Worm (Caenorhabditis elegans): ENCODE results near the gene F22B3.10.

- TF ChIP-seq F13C5.2 (tag; optimal IDR thresholded peaks at IDR 0.05): no peak
- TF ChIP-seq ceh-13 (GFP tag; optimal IDR thresholded peaks at IDR 0.05): no peak
- no peak for TF ChIP-seq hmg-4 (GFP tag; optimal IDR thresholded peaks at IDR 0.05)
- TF ChIP-seq ama-1 (optimal IDR thresholded peaks at IDR 0.05): no peak
- no peak for TF ChIP-seq ets-7 (tag; optimal IDR thresholded peaks at IDR 0.05)
- no peak for TF ChIP-seq tra-4 (tag; optimal IDR thresholded peaks at IDR 0.05)
- TF ChIP-seq scrt-1 (GFP tag; IDR thresholded peaks at IDR 0.05): no peak
- TF ChIP-seq tbx-37 (GFP tag; conservative IDR thresholded peaks at IDR 0.05): no peak
- no peak for TF ChIP-seq flt-1 (GFP tag; IDR thresholded peaks at IDR 0.05)
- no peak for TF ChIP-seq ceh-36 (tag; optimal IDR thresholded peaks at IDR 0.05)
- no peak for TF ChIP-seq sea-1 (GFP tag; conservative IDR thresholded peaks at IDR 0.05)
- TF ChIP-seq pes-1 (GFP tag; IDR thresholded peaks at IDR 0.05): no peak
- TF ChIP-seq tbx-11 (GFP tag; IDR thresholded peaks at IDR 0.05): no peak
- TF ChIP-seq B0310.2 (tag; optimal IDR thresholded peaks at IDR 0.05): no peak
Measured at ce11 chrIV:11459684-11460083, 44.9 kb upstream of the F22B3.10 start, which contains the start of gene npr-3.
